Worm (Caenorhabditis elegans) whole organism, L1 larva: Measurements from ENCODE around the gene C35B1.9.

ENCODE experiments used
- C04F5.9 ChIP-seq: sonication (generic microtip); optimal IDR thresholded peaks from 2 replicates; lab custom pipeline; 2016; ENCODE audit warnings: missing genetic modification characterization, missing compliant biosample characterization
- egl-13 ChIP-seq: sonication (generic microtip); optimal IDR thresholded peaks from 2 replicates; lab custom pipeline; 2016; ENCODE audit warnings: missing genotype, missing genetic modification reagents, missing genetic modification characterization, missing compliant biosample characterization
- fkh-10 ChIP-seq: sonication (generic microtip); optimal IDR thresholded peaks from 2 replicates; lab custom pipeline; 2017; ENCODE audit warnings: missing biosample characterization, missing genetic modification reagents, missing genetic modification characterization
- isw-1 ChIP-seq: fragments of 200-800 bp; sonication (Bioruptor generic); IDR thresholded peaks from 2 replicates; pipeline ENCODE4 v1.3.6; 2022; ENCODE audit warnings: missing genetic modification characterization, missing compliant biosample characterization
- lsy-2 ChIP-seq, 2 experiments: fragments of 150-350 bp; optimal IDR thresholded peaks; 2 replicates each; lab custom pipeline; 2014; ENCODE audit warnings: missing biosample characterization in 2 of 2, missing genetic modification characterization in 2 of 2
- nhr-11 ChIP-seq: fragments of 150-350 bp; optimal IDR thresholded peaks from 2 replicates; lab custom pipeline; 2014; ENCODE audit warnings: missing biosample characterization, missing genetic modification characterization
- nhr-237 ChIP-seq: fragments of 150-350 bp; optimal IDR thresholded peaks from 2 replicates; lab custom pipeline; 2014; ENCODE audit warnings: missing biosample characterization, missing genetic modification characterization
- nhr-76 ChIP-seq: sonication (generic microtip); optimal IDR thresholded peaks from 2 replicates; lab custom pipeline; 2017; ENCODE audit warnings: missing biosample characterization, missing genetic modification characterization
- pqm-1 ChIP-seq: sonication (generic microtip); optimal IDR thresholded peaks from 3 replicates; lab custom pipeline; 2017; ENCODE audit warnings: missing biosample characterization, missing genetic modification characterization
- sox-4 ChIP-seq: sonication (generic microtip); optimal IDR thresholded peaks from 2 replicates; lab custom pipeline; 2016; ENCODE audit warnings: missing genetic modification characterization, missing compliant biosample characterization
- sptf-1 ChIP-seq: fragments of 150-350 bp; optimal IDR thresholded peaks from 2 replicates; lab custom pipeline; 2014; ENCODE audit warnings: missing biosample characterization, missing genetic modification characterization

DNA sequence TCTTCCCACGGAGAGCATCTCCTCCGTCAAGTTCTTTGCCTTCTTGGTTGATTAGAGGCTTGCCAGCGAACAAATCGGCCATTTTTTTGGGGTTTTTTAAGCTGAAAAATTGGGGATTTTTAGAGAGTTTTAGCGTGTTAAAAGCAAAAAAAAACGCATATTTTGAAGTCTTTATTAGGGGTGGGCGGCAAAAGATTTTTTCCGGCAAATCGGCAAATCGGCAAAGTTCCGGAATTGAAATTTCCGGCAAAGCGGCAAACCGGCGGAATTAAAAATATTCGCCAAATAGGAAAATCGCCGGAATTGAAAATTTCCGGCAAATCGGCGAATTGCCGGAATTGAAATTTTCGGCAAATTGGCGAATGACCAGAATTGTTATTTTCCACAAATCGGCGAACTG is 3.4 kb upstream of the C35B1.9 start, which contains the start of gene C35B1.5:
- no peak for TF ChIP-seq egl-13 (tag; lab: Kevin White, UChicago)
- no peak for TF ChIP-seq sptf-1 (tag; lab: Kevin White, UChicago)
- TF ChIP-seq nhr-76 (tag; lab: Kevin White, UChicago), result no peak
- TF ChIP-seq nhr-11 (tag; lab: Kevin White, UChicago), result no peak
- TF ChIP-seq fkh-10 (GFP tag; lab: Kevin White, UChicago), result no peak
- TF ChIP-seq C04F5.9, result no peak
- TF ChIP-seq isw-1 (GFP tag; lab: Robert Waterston, UW), result no peak
- no peak for TF ChIP-seq lsy-2 (tag; optimal IDR thresholded peaks at IDR 0.05; lab: Kevin White, UChicago)
- TF ChIP-seq sox-4 (tag; lab: Kevin White, UChicago), result no peak
- TF ChIP-seq nhr-237 (tag; lab: Kevin White, UChicago), result no peak
- TF ChIP-seq pqm-1 (tag; lab: Kevin White, UChicago), result no peak
